Worm (Caenorhabditis elegans) whole organism, L3 larva: Measurements from ENCODE around the gene pinn-4.
A peak's percentile ranks its signal among the peaks of the same experiment; 100 is the strongest.

Source experiments
- aly-2 ChIP-seq: fragments of 150-350 bp; optimal IDR thresholded peaks from 2 replicates; lab custom pipeline; 2014; ENCODE audit warnings: missing biosample characterization, missing genetic modification characterization
- ama-1 ChIP-seq: fragments of 150-350 bp; optimal IDR thresholded peaks from 2 replicates; lab custom pipeline; 2018
- ceh-16 ChIP-seq: sonication (generic microtip); optimal IDR thresholded peaks from 2 replicates; lab custom pipeline; 2017; ENCODE audit warnings: missing biosample characterization, missing genetic modification characterization
- ceh-28 ChIP-seq: fragments of 150-350 bp; optimal IDR thresholded peaks from 2 replicates; lab custom pipeline; 2014; ENCODE audit warnings: missing biosample characterization, missing genetic modification reagents, missing genetic modification characterization
- ceh-82 ChIP-seq: fragments of 150-350 bp; optimal IDR thresholded peaks from 2 replicates; lab custom pipeline; 2014; ENCODE audit warnings: missing biosample characterization, missing genetic modification characterization
- ceh-9 ChIP-seq: sonication (generic microtip); optimal IDR thresholded peaks from 2 replicates; lab custom pipeline; 2018; ENCODE audit warnings: missing biosample characterization, missing genetic modification characterization
- egl-27 ChIP-seq: sonication (generic microtip); optimal IDR thresholded peaks from 4 replicates; lab custom pipeline; 2017; ENCODE audit warnings: missing biosample characterization, missing genetic modification reagents, missing genetic modification characterization
- egl-5 ChIP-seq: fragments of 150-350 bp; optimal IDR thresholded peaks from 2 replicates; lab custom pipeline; 2017; ENCODE audit warnings: missing biosample characterization, missing genetic modification reagents, missing genetic modification characterization, inconsistent platforms
- elt-1 ChIP-seq: fragments of 150-350 bp; optimal IDR thresholded peaks from 2 replicates; lab custom pipeline; 2014; ENCODE audit warnings: missing biosample characterization, missing genetic modification characterization
- elt-2 ChIP-seq: sonication (generic microtip); optimal IDR thresholded peaks from 2 replicates; lab custom pipeline; 2016; ENCODE audit warnings: missing genetic modification reagents, mild to moderate bottlenecking, missing genetic modification characterization, missing compliant biosample characterization
- elt-3 ChIP-seq, 3 experiments: fragments of 150-350 bp in 1 of 3; sonication (generic microtip) in 2 of 3; optimal IDR thresholded peaks; 2 replicates in 2 of 3; 4 replicates in 1 of 3; lab custom pipeline; 2014 to 2017; ENCODE audit warnings: missing biosample characterization in 3 of 3, missing genetic modification characterization in 3 of 3
- eor-1 ChIP-seq, 2 experiments: fragments of 150-350 bp; optimal IDR thresholded peaks; 2 replicates each; lab custom pipeline; 2014 to 2018; ENCODE audit warnings: missing biosample characterization in 2 of 2, missing genetic modification characterization in 2 of 2
- fkh-10 ChIP-seq: sonication (generic microtip); optimal IDR thresholded peaks from 2 replicates; lab custom pipeline; 2017; ENCODE audit warnings: missing biosample characterization, missing genetic modification reagents, missing genetic modification characterization
- hmg-11 ChIP-seq: sonication (generic microtip); optimal IDR thresholded peaks from 2 replicates; lab custom pipeline; 2016; ENCODE audit warnings: missing genetic modification characterization, missing compliant biosample characterization
- lin-15B ChIP-seq: fragments of 150-350 bp; optimal IDR thresholded peaks from 2 replicates; lab custom pipeline; 2014; ENCODE audit warnings: missing biosample characterization, missing genetic modification characterization
- lin-39 ChIP-seq: fragments of 150-350 bp; optimal IDR thresholded peaks from 2 replicates; lab custom pipeline; 2018; ENCODE audit warnings: missing biosample characterization, missing genetic modification reagents, missing genetic modification characterization
- lsy-12 ChIP-seq: sonication (generic microtip); optimal IDR thresholded peaks from 2 replicates; lab custom pipeline; 2016; ENCODE audit warnings: mild to moderate bottlenecking, missing genetic modification characterization, missing compliant biosample characterization
- mml-1 ChIP-seq: fragments of 150-350 bp; sonication (generic microtip); optimal IDR thresholded peaks from 3 replicates; lab custom pipeline; 2014; ENCODE audit warnings: missing biosample characterization, missing genetic modification characterization
- nfya-1 ChIP-seq: sonication (generic microtip); optimal IDR thresholded peaks from 2 replicates; lab custom pipeline; 2017; ENCODE audit warnings: missing genetic modification characterization, mild to moderate bottlenecking, missing compliant biosample characterization, antibody characterized with exemption, moderate library complexity; ENCODE audit not compliant: insufficient read depth
- nhr-11 ChIP-seq: fragments of 150-350 bp; optimal IDR thresholded peaks from 2 replicates; lab custom pipeline; 2014; ENCODE audit warnings: missing biosample characterization, missing genetic modification characterization
- nhr-12 ChIP-seq: fragments of 150-350 bp; optimal IDR thresholded peaks from 2 replicates; lab custom pipeline; 2014; ENCODE audit warnings: missing biosample characterization, missing genetic modification characterization
- nhr-23 ChIP-seq: fragments of 150-350 bp; optimal IDR thresholded peaks from 2 replicates; lab custom pipeline; 2014; ENCODE audit warnings: missing biosample characterization, missing genetic modification reagents, missing genetic modification characterization
- nhr-237 ChIP-seq: fragments of 150-350 bp; optimal IDR thresholded peaks from 2 replicates; lab custom pipeline; 2014; ENCODE audit warnings: missing biosample characterization, missing genetic modification characterization
- nhr-25 ChIP-seq: sonication (generic microtip); optimal IDR thresholded peaks from 2 replicates; lab custom pipeline; 2017; ENCODE audit warnings: missing biosample characterization, missing genetic modification characterization
- nhr-28 ChIP-seq: fragments of 150-350 bp; optimal IDR thresholded peaks from 2 replicates; lab custom pipeline; 2014; ENCODE audit warnings: missing biosample characterization, missing genetic modification characterization
- nhr-76 ChIP-seq: fragments of 150-350 bp; sonication (generic microtip); optimal IDR thresholded peaks from 5 replicates; lab custom pipeline; 2014; ENCODE audit warnings: missing biosample characterization, missing genetic modification characterization
- nhr-77 ChIP-seq: fragments of 150-350 bp; optimal IDR thresholded peaks from 2 replicates; lab custom pipeline; 2014; ENCODE audit warnings: missing biosample characterization, missing genetic modification characterization
- pqm-1 ChIP-seq: fragments of 150-350 bp; optimal IDR thresholded peaks from 2 replicates; lab custom pipeline; 2017; ENCODE audit warnings: missing biosample characterization, missing genetic modification characterization, inconsistent platforms
- sea-2 ChIP-seq: fragments of 150-350 bp; sonication (generic microtip); optimal IDR thresholded peaks from 4 replicates; lab custom pipeline; 2014; ENCODE audit warnings: missing biosample characterization, missing genetic modification reagents, missing genetic modification characterization
- skn-1 ChIP-seq: fragments of 150-350 bp; optimal IDR thresholded peaks from 2 replicates; lab custom pipeline; 2014; ENCODE audit warnings: missing biosample characterization, missing genetic modification characterization
- snpc-4 ChIP-seq: fragments of 150-350 bp; optimal IDR thresholded peaks from 2 replicates; lab custom pipeline; 2014; ENCODE audit warnings: missing biosample characterization, missing genetic modification characterization
- tbx-2 ChIP-seq: sonication (generic microtip); optimal IDR thresholded peaks from 2 replicates; lab custom pipeline; 2016; ENCODE audit warnings: mild to moderate bottlenecking, missing genetic modification characterization, missing compliant biosample characterization
- ztf-4 ChIP-seq: fragments of 150-350 bp; optimal IDR thresholded peaks from 2 replicates; lab custom pipeline; 2014; ENCODE audit warnings: missing biosample characterization, missing genetic modification characterization

Gene pinn-4

ce11 chrII:13369231-13369630, 33.5 kb upstream of the pinn-4 start, which contains the start of gene Y48C3A.20 (continued):
- TF ChIP-seq egl-27 (tag; lab: Kevin White, UChicago) (no peak), nhr-76 (tag; lab: Kevin White, UChicago) (no peak), mml-1 (tag; lab: Kevin White, UChicago) (no peak), nfya-1 (tag; lab: Kevin White, UChicago) (peak; percentile 76), ceh-82 (tag; lab: Kevin White, UChicago) (no peak), skn-1 (tag; lab: Kevin White, UChicago) (peak; percentile 36), ceh-9 (tag; lab: Kevin White, UChicago) (no peak), nhr-25 (tag; lab: Kevin White, UChicago) (peak; percentile 5), nhr-23 (tag; lab: Kevin White, UChicago) (peak; percentile 62), tbx-2 (tag; lab: Kevin White, UChicago) (no peak), lsy-12 (tag; lab: Kevin White, UChicago) (no peak), pqm-1 (tag; lab: Kevin White, UChicago) (peak; percentile 23), nhr-12 (tag; lab: Kevin White, UChicago) (no peak), hmg-11 (tag; lab: Kevin White, UChicago) (peak; percentile 74), fkh-10 (no peak)

ce11 chrII:13376112-13376511, 26.7 kb upstream of the pinn-4 start, which contains the start of gene Y48C3A.12:
Gene Y48C3A.12 (plus strand): TSS chrII:13376412.
- TF ChIP-seq elt-2 (tag; lab: Kevin White, UChicago) (no peak), nhr-77 (tag; lab: Kevin White, UChicago) (no peak), nhr-25 (tag; lab: Kevin White, UChicago) (no peak), nhr-28 (tag; lab: Kevin White, UChicago) (no peak)

- TF ChIP-seq lin-15B (tag; lab: Kevin White, UChicago) (no peak), ceh-82 (tag; lab: Kevin White, UChicago) (no peak), nhr-28 (tag; lab: Kevin White, UChicago) (no peak), eor-1 (tag; optimal IDR thresholded peaks at IDR 0.05; lab: Kevin White, UChicago) (no peak), ceh-28 (tag; lab: Kevin White, UChicago) (no peak)
Measured at ce11 chrII:13383061-13383460, 19.7 kb upstream of the pinn-4 start.

- TF ChIP-seq lin-15B (tag; lab: Kevin White, UChicago) (no peak), nhr-12 (tag; lab: Kevin White, UChicago) (no peak), egl-5 (tag; lab: Kevin White, UChicago) (no peak), nhr-77 (tag; lab: Kevin White, UChicago) (no peak), egl-27 (tag; lab: Kevin White, UChicago) (no peak), ceh-16 (tag; lab: Kevin White, UChicago) (no peak), elt-3 (tag; optimal IDR thresholded peaks at IDR 0.05; lab: Kevin White, UChicago) (no peak), sea-2 (GFP tag; lab: Kevin White, UChicago) (no peak), elt-1 (tag; lab: Kevin White, UChicago) (no peak), ztf-4 (tag; lab: Kevin White, UChicago) (no peak), fkh-10 (no peak), nhr-23 (tag; lab: Kevin White, UChicago) (no peak), lin-39 (no peak), ama-1 (no peak), nhr-11 (no peak), aly-2 (tag; lab: Kevin White, UChicago) (no peak), nhr-237 (tag; lab: Kevin White, UChicago) (no peak), snpc-4 (no peak), nhr-25 (tag; lab: Kevin White, UChicago) (no peak)
Measured at ce11 chrII:13389461-13389860, 13.3 kb upstream of the pinn-4 start, which contains the start of gene Y48C3A.14. Gene Y48C3A.14 (plus strand): TSS chrII:13389761.

ce11 chrII:13401549-13401948, 1.2 kb upstream of the pinn-4 start:
- no peak for TF ChIP-seq hmg-11 (tag; lab: Kevin White, UChicago)
- no peak for TF ChIP-seq nhr-12 (tag; lab: Kevin White, UChicago)
- TF ChIP-seq skn-1 (tag; lab: Kevin White, UChicago): no peak
